Fruit fly (Drosophila melanogaster) whole organism, prepupa: Measurements from ENCODE around the gene Hph.
A peak's percentile ranks its signal among the peaks of the same experiment; 100 is the strongest.

Experiments used
- Blimp-1 ChIP-seq: fragments of 200-800 bp; sonication (Bioruptor generic); optimal IDR thresholded peaks from 3 replicates; lab custom pipeline; 2017; ENCODE audit warnings: missing biosample characterization, missing genetic modification characterization, mild to moderate bottlenecking, moderate library complexity, missing genetic modification reagents
- CG10631 ChIP-seq: fragments of 200-800 bp; sonication (Bioruptor generic); optimal IDR thresholded peaks from 2 replicates; lab custom pipeline; 2016; ENCODE audit warnings: missing biosample characterization, missing genetic modification characterization
- CG10669 ChIP-seq: fragments of 200-800 bp; sonication (Bioruptor generic); optimal IDR thresholded peaks from 3 replicates; lab custom pipeline; 2018; ENCODE audit warnings: missing biosample characterization, mild to moderate bottlenecking, missing genetic modification characterization, moderate library complexity
- CG11762 ChIP-seq: fragments of 200-800 bp; sonication (Bioruptor generic); optimal IDR thresholded peaks from 3 replicates; lab custom pipeline; 2016; ENCODE audit warnings: missing biosample characterization, missing genetic modification characterization; ENCODE audit not compliant: insufficient read depth
- CG11902 ChIP-seq: fragments of 200-800 bp; sonication (Bioruptor generic); optimal IDR thresholded peaks from 3 replicates; lab custom pipeline; 2016; ENCODE audit warnings: missing biosample characterization, missing genetic modification characterization
- CG1621 ChIP-seq: fragments of 200-800 bp; sonication (Bioruptor generic); optimal IDR thresholded peaks from 3 replicates; lab custom pipeline; 2018; ENCODE audit warnings: missing biosample characterization, mild to moderate bottlenecking, missing genetic modification characterization
- CG16779 ChIP-seq: fragments of 200-800 bp; sonication (Bioruptor generic); optimal IDR thresholded peaks from 3 replicates; lab custom pipeline; 2017; ENCODE audit warnings: missing biosample characterization, mild to moderate bottlenecking, missing genetic modification characterization
- CG32006 ChIP-seq: fragments of 200-800 bp; sonication (Bioruptor generic); optimal IDR thresholded peaks from 3 replicates; lab custom pipeline; 2017; ENCODE audit warnings: missing biosample characterization, mild to moderate bottlenecking, missing genetic modification characterization
- CG3919 ChIP-seq: fragments of 200-800 bp; sonication (Bioruptor generic); optimal IDR thresholded peaks from 3 replicates; lab custom pipeline; 2016; ENCODE audit warnings: missing biosample characterization, missing genetic modification characterization
- CG4318 ChIP-seq: fragments of 200-800 bp; sonication (Bioruptor generic); optimal IDR thresholded peaks from 3 replicates; lab custom pipeline; 2017; ENCODE audit warnings: missing biosample characterization, mild to moderate bottlenecking, missing genetic modification characterization
- CG6276 ChIP-seq: fragments of 200-800 bp; sonication (Bioruptor generic); optimal IDR thresholded peaks from 2 replicates; lab custom pipeline; 2017; ENCODE audit warnings: missing biosample characterization, mild to moderate bottlenecking, missing genetic modification characterization
- CG6808 ChIP-seq: fragments of 200-800 bp; sonication (Bioruptor generic); optimal IDR thresholded peaks from 3 replicates; lab custom pipeline; 2017; ENCODE audit warnings: missing biosample characterization, missing genetic modification characterization, mild to moderate bottlenecking, moderate library complexity, missing genetic modification reagents
- CG6854 ChIP-seq: fragments of 200-800 bp; sonication (Bioruptor generic); optimal IDR thresholded peaks from 2 replicates; lab custom pipeline; 2017; ENCODE audit warnings: missing biosample characterization, mild to moderate bottlenecking, missing genetic modification characterization
- CG8319 ChIP-seq: fragments of 200-800 bp; sonication (Bioruptor generic); optimal IDR thresholded peaks from 3 replicates; lab custom pipeline; 2016; ENCODE audit warnings: missing biosample characterization, missing genetic modification characterization
- CG9139 ChIP-seq: fragments of 200-800 bp; sonication (Bioruptor generic); optimal IDR thresholded peaks from 3 replicates; lab custom pipeline; 2017; ENCODE audit warnings: missing biosample characterization, mild to moderate bottlenecking, missing genetic modification characterization
- Eip75B ChIP-seq: fragments of 200-800 bp; sonication (Bioruptor generic); optimal IDR thresholded peaks from 3 replicates; lab custom pipeline; 2016; ENCODE audit warnings: missing biosample characterization, missing genetic modification characterization
- Eip78C ChIP-seq: fragments of 200-800 bp; sonication (Bioruptor generic); peaks from one replicate; lab custom pipeline; 2016; ENCODE audit warnings: missing biosample characterization, missing genetic modification characterization
- Eip93F ChIP-seq: fragments of 200-800 bp; sonication (Bioruptor generic); optimal IDR thresholded peaks from 2 replicates; lab custom pipeline; 2016; ENCODE audit warnings: missing biosample characterization, mild to moderate bottlenecking, missing genetic modification characterization
- Ets21C ChIP-seq: fragments of 200-800 bp; sonication (Bioruptor generic); optimal IDR thresholded peaks from 3 replicates; lab custom pipeline; 2016; ENCODE audit warnings: missing biosample characterization, missing genetic modification characterization
- Ets96B ChIP-seq: fragments of 200-800 bp; optimal IDR thresholded peaks from 2 replicates; lab custom pipeline; 2019; ENCODE audit warnings: missing biosample characterization, mild to moderate bottlenecking, missing genetic modification characterization, moderate library complexity
- Hr39 ChIP-seq: fragments of 200-800 bp; sonication (Bioruptor generic); optimal IDR thresholded peaks from 2 replicates; lab custom pipeline; 2016; ENCODE audit warnings: missing biosample characterization, missing genetic modification characterization
- OdsH ChIP-seq: fragments of 200-800 bp; sonication (Bioruptor generic); optimal IDR thresholded peaks from 3 replicates; lab custom pipeline; 2016; ENCODE audit warnings: missing biosample characterization, missing genetic modification characterization
- Smox ChIP-seq: fragments of 200-800 bp; sonication (Bioruptor generic); optimal IDR thresholded peaks from 3 replicates; lab custom pipeline; 2016; ENCODE audit warnings: missing biosample characterization, missing genetic modification characterization
- Sox102F ChIP-seq: fragments of 200-800 bp; sonication (Bioruptor generic); optimal IDR thresholded peaks from 2 replicates; lab custom pipeline; 2016; ENCODE audit warnings: missing biosample characterization, mild to moderate bottlenecking, missing genetic modification characterization
- Sox14 ChIP-seq: fragments of 200-800 bp; sonication (Bioruptor generic); optimal IDR thresholded peaks from 3 replicates; lab custom pipeline; 2016; ENCODE audit warnings: missing biosample characterization, missing genetic modification characterization
- Sox15 ChIP-seq: fragments of 200-800 bp; sonication (Bioruptor generic); optimal IDR thresholded peaks from 3 replicates; lab custom pipeline; 2016; ENCODE audit warnings: missing biosample characterization, missing genetic modification characterization
- achi ChIP-seq: fragments of 200-800 bp; sonication (Bioruptor generic); optimal IDR thresholded peaks from 3 replicates; lab custom pipeline; 2016; ENCODE audit warnings: missing biosample characterization, missing genetic modification characterization
- dac ChIP-seq: fragments of 200-800 bp; sonication (Bioruptor generic); optimal IDR thresholded peaks from 2 replicates; lab custom pipeline; 2017; ENCODE audit warnings: missing biosample characterization, mild to moderate bottlenecking, missing genetic modification characterization
- dsx ChIP-seq: fragments of 200-800 bp; optimal IDR thresholded peaks from 3 replicates; lab custom pipeline; 2019; ENCODE audit warnings: missing biosample characterization, mild to moderate bottlenecking, missing genetic modification characterization, moderate library complexity; ENCODE audit not compliant: poor library complexity, severe bottlenecking
- eg ChIP-seq: fragments of 200-800 bp; sonication (Bioruptor generic); IDR thresholded peaks from 3 replicates; pipeline ENCODE4 v1.3.6; 2022; ENCODE audit warnings: missing biosample characterization, missing genetic modification characterization
- fd59A ChIP-seq: fragments of 200-800 bp; sonication (Bioruptor generic); optimal IDR thresholded peaks from 2 replicates; lab custom pipeline; 2017; ENCODE audit warnings: missing biosample characterization, mild to moderate bottlenecking, missing genetic modification characterization, missing genetic modification reagents
- fkh ChIP-seq: fragments of 200-800 bp; sonication (Bioruptor generic); optimal IDR thresholded peaks from 3 replicates; lab custom pipeline; 2017; ENCODE audit warnings: missing biosample characterization, mild to moderate bottlenecking, missing genetic modification characterization, moderate library complexity
- lz ChIP-seq: fragments of 200-800 bp; sonication (Bioruptor generic); optimal IDR thresholded peaks from 3 replicates; lab custom pipeline; 2016; ENCODE audit warnings: missing biosample characterization, missing genetic modification characterization
- net ChIP-seq: fragments of 200-800 bp; sonication (Bioruptor generic); optimal IDR thresholded peaks from 3 replicates; lab custom pipeline; 2016; ENCODE audit warnings: missing biosample characterization, missing genetic modification characterization
- salr ChIP-seq, 2 experiments: fragments of 200-800 bp; sonication (Bioruptor generic); optimal IDR thresholded peaks; 3 replicates each; lab custom pipeline; 2016 to 2018; ENCODE audit warnings: missing biosample characterization in 2 of 2, missing genetic modification characterization in 2 of 2, mild to moderate bottlenecking in 1 of 2
- spab ChIP-seq: fragments of 200-800 bp; sonication (Bioruptor generic); optimal IDR thresholded peaks from 2 replicates; lab custom pipeline; 2017; ENCODE audit warnings: missing biosample characterization, mild to moderate bottlenecking, missing genetic modification characterization, missing genetic modification reagents
- ss ChIP-seq, 2 experiments: fragments of 200-800 bp; sonication (Bioruptor generic); optimal IDR thresholded peaks; 2 replicates in 1 of 2; 3 replicates in 1 of 2; lab custom pipeline; 2017 to 2018; ENCODE audit warnings: mild to moderate bottlenecking in 2 of 2, missing biosample characterization in 2 of 2, missing genetic modification characterization in 2 of 2, moderate library complexity in 1 of 2
- svp ChIP-seq: fragments of 200-800 bp; sonication (Bioruptor generic); peaks from one replicate; lab custom pipeline; 2016; ENCODE audit warnings: missing biosample characterization, missing genetic modification characterization
- topi ChIP-seq: fragments of 200-800 bp; sonication (Bioruptor generic); optimal IDR thresholded peaks from 3 replicates; lab custom pipeline; 2016; ENCODE audit warnings: missing biosample characterization, missing genetic modification characterization

Hph gene

dm6 chr3R:5308137-5308797 lies 51.4 kb downstream of the Hph start:
- TF ChIP-seq eg (GFP tag; lab: Robert Waterston, UW) = 0 out of 3 replicates have a peak, but pooled peaks have one; percentile 15
- peak; percentile 35 to 49 for TF ChIP-seq ss (GFP tag; optimal IDR thresholded peaks at IDR 0.05; lab: Kevin White, UChicago)
- TF ChIP-seq Ets21C (GFP tag; lab: Kevin White, UChicago) = no peak
- TF ChIP-seq CG11762 (GFP tag; lab: Kevin White, UChicago) = no peak
- TF ChIP-seq OdsH (GFP tag; lab: Kevin White, UChicago) = no peak
- TF ChIP-seq CG6276 (GFP tag; lab: Kevin White, UChicago) = no peak
- TF ChIP-seq dsx (GFP tag; lab: Kevin White, UChicago) = no peak
- peak; percentile 68 for TF ChIP-seq svp (GFP tag; lab: Kevin White, UChicago)
- TF ChIP-seq Blimp-1 (GFP tag; lab: Kevin White, UChicago) = no peak
- no peak for TF ChIP-seq Eip93F (GFP tag; lab: Kevin White, UChicago)
- no peak for TF ChIP-seq Sox14 (GFP tag; lab: Kevin White, UChicago)
- TF ChIP-seq Sox102F (GFP tag; lab: Kevin White, UChicago) = no peak
- TF ChIP-seq salr (GFP tag; optimal IDR thresholded peaks at IDR 0.05; lab: Kevin White, UChicago) = no peak
- no peak for TF ChIP-seq net
- peak; percentile 42 for TF ChIP-seq fkh (GFP tag; lab: Kevin White, UChicago)
- no peak for TF ChIP-seq CG10631 (GFP tag; lab: Kevin White, UChicago)
- peak; percentile 28 for TF ChIP-seq CG6808 (GFP tag; lab: Kevin White, UChicago)
- peak; percentile 44 for TF ChIP-seq Eip78C (GFP tag; lab: Kevin White, UChicago)
- TF ChIP-seq CG9139 (GFP tag; lab: Kevin White, UChicago) = no peak
- TF ChIP-seq topi (GFP tag; lab: Kevin White, UChicago) = no peak
- TF ChIP-seq CG8319 (GFP tag; lab: Kevin White, UChicago) = no peak
- no peak for TF ChIP-seq Ets96B (tag; lab: Kevin White, UChicago)
- no peak for TF ChIP-seq spab

DNA sequence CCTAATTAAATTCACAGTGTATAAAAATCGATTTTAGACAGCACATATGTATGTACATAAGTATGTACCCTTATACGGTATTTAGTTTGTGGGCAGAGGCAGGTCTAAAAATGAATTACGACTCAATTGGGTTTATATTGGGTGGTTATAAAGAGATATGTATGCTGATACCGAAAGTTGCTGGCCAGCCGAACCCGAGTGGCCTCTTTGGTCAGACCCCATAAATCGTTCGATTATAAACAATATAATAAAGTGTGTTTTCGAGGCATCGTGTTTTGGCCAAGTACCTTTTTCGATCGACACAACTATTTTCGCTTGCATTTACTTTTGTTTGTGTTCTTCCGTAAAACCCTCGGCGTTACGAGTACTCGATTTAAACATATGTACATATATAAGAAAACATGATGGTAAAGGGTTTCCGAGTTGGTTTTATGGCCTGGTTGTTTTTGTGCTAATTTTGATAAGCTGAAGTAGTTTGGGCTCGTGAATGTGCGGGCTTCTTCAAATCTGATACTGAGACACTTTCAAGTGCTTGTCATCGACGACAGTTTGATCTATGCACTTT lies 52.5 kb downstream of the Hph start:
- no peak for TF ChIP-seq CG10669 (GFP tag; lab: Kevin White, UChicago)
- TF ChIP-seq CG9139 (GFP tag; lab: Kevin White, UChicago) = no peak
- no peak for TF ChIP-seq CG3919 (GFP tag; lab: Kevin White, UChicago)
- TF ChIP-seq salr (GFP tag; optimal IDR thresholded peaks at IDR 0.05; lab: Kevin White, UChicago) = no peak
- no peak for TF ChIP-seq CG32006
- TF ChIP-seq CG6854 (GFP tag; lab: Kevin White, UChicago) = no peak
- no peak for TF ChIP-seq CG10631 (GFP tag; lab: Kevin White, UChicago)
- TF ChIP-seq, all 60 proteins: peak for 0

- TF ChIP-seq Eip75B (GFP tag; lab: Kevin White, UChicago) (no peak), Smox (GFP tag; lab: Kevin White, UChicago) (no peak), Ets21C (GFP tag; lab: Kevin White, UChicago) (no peak), fkh (GFP tag; lab: Kevin White, UChicago) (no peak), lz (no peak), CG3919 (GFP tag; lab: Kevin White, UChicago) (no peak), fd59A (GFP tag; lab: Kevin White, UChicago) (no peak), CG10669 (GFP tag; lab: Kevin White, UChicago) (no peak), Hr39 (GFP tag; lab: Kevin White, UChicago) (no peak), CG4318 (GFP tag; lab: Kevin White, UChicago) (no peak), CG16779 (no peak), dac (no peak), CG11902 (GFP tag; lab: Kevin White, UChicago) (no peak), achi (no peak), Sox15 (GFP tag; lab: Kevin White, UChicago) (no peak), CG1621 (tag; lab: Kevin White, UChicago) (no peak)
These were observed 53.4 kb downstream of the Hph start for dm6 chr3R:5310250-5310649.
